Worm (Caenorhabditis elegans) whole organism, L2 larva: ENCODE data around the gene R53.5.
A peak's percentile ranks its signal among the peaks of the same experiment; 100 is the strongest.

Experiments used
- blmp-1 ChIP-seq: sonication (generic microtip); optimal IDR thresholded peaks from 2 replicates; lab custom pipeline; 2017; ENCODE audit warnings: missing genetic modification characterization, mild to moderate bottlenecking, missing compliant biosample characterization, antibody characterized with exemption, moderate library complexity; ENCODE audit not compliant: insufficient read depth
- fos-1 ChIP-seq: fragments of 150-350 bp; optimal IDR thresholded peaks from 2 replicates; lab custom pipeline; 2014; ENCODE audit warnings: missing biosample characterization, missing genetic modification characterization
- mdl-1 ChIP-seq, 2 experiments: fragments of 150-350 bp in 1 of 2; sonication (generic microtip) in 1 of 2; optimal IDR thresholded peaks; 2 replicates each; lab custom pipeline; 2017; ENCODE audit warnings: missing biosample characterization in 2 of 2, missing genetic modification characterization in 2 of 2
- nhr-11 ChIP-seq: fragments of 150-350 bp; optimal IDR thresholded peaks from 2 replicates; lab custom pipeline; 2014; ENCODE audit warnings: missing biosample characterization, missing genetic modification characterization
- nhr-12 ChIP-seq: fragments of 150-350 bp; optimal IDR thresholded peaks from 2 replicates; lab custom pipeline; 2014; ENCODE audit warnings: missing biosample characterization, missing genetic modification characterization
- nhr-23 ChIP-seq: fragments of 150-350 bp; optimal IDR thresholded peaks from 2 replicates; lab custom pipeline; 2014; ENCODE audit warnings: missing biosample characterization, missing genetic modification reagents, missing genetic modification characterization
- nhr-237 ChIP-seq: fragments of 150-350 bp; optimal IDR thresholded peaks from 2 replicates; lab custom pipeline; 2014; ENCODE audit warnings: missing biosample characterization, missing genetic modification characterization
- nhr-77 ChIP-seq: fragments of 150-350 bp; optimal IDR thresholded peaks from 2 replicates; lab custom pipeline; 2014; ENCODE audit warnings: missing biosample characterization, missing genetic modification characterization
- skn-1 ChIP-seq: sonication (generic microtip); optimal IDR thresholded peaks from 2 replicates; lab custom pipeline; 2017; ENCODE audit warnings: missing biosample characterization, missing genetic modification characterization
- unc-62 ChIP-seq: fragments of 150-350 bp; optimal IDR thresholded peaks from 2 replicates; lab custom pipeline; 2014; ENCODE audit warnings: missing biosample characterization, missing genetic modification reagents, missing genetic modification characterization
- ztf-4 ChIP-seq: fragments of 150-350 bp; optimal IDR thresholded peaks from 2 replicates; lab custom pipeline; 2014; ENCODE audit warnings: missing biosample characterization, missing genetic modification characterization

DNA sequence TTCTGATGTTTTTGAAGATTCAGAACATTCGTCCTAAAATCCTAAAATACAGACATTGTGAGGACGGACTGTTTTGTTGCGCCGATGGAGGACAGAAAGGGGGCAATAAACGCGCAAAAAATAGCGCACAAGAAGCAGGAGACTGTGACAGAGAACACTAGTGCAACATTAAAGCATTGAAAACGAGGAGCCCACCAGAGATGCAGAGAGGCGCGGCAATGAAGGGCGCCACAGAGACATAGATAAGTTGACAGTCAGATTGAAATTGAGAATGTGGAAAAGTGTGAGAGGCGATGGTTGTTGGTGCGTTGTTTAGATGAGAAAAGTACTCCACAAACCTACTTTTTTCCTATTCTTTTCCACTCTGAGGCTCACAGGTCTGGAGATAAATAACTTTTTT, 4.7 kb upstream of the R53.5 start, which contains the start of gene aakg-5:
- peak; percentile 59 for TF ChIP-seq ztf-4
- no peak for TF ChIP-seq nhr-11 (tag; lab: Kevin White, UChicago)
- peak; percentile 46 for TF ChIP-seq nhr-77 (tag; lab: Kevin White, UChicago)
- no peak for TF ChIP-seq nhr-23 (tag; lab: Kevin White, UChicago)
- TF ChIP-seq blmp-1 (tag; lab: Kevin White, UChicago) = peak; percentile 65
- TF ChIP-seq mdl-1 (tag; optimal IDR thresholded peaks at IDR 0.05; lab: Kevin White, UChicago) = peak; percentile 31 to 74
- TF ChIP-seq unc-62 (GFP tag; lab: Kevin White, UChicago) = peak; percentile 28
- TF ChIP-seq skn-1 (tag; lab: Kevin White, UChicago) = no peak
- TF ChIP-seq nhr-237 = no peak
- no peak for TF ChIP-seq nhr-12 (tag; lab: Kevin White, UChicago)
- TF ChIP-seq fos-1 (tag; lab: Kevin White, UChicago) = peak; percentile 82
